Fruit fly (Drosophila melanogaster) whole organism, adult: ENCODE measurements around the gene Rbp1-like.

Experiments
- CG11617 ChIP-seq: fragments of 200-800 bp; sonication (Bioruptor generic); optimal IDR thresholded peaks from 2 replicates; lab custom pipeline; 2017; ENCODE audit warnings: mild to moderate bottlenecking, missing biosample characterization, missing genetic modification reagents, missing genetic modification characterization
- CG12768 ChIP-seq: fragments of 200-800 bp; sonication (Bioruptor generic); optimal IDR thresholded peaks from 2 replicates; lab custom pipeline; 2017; ENCODE audit warnings: missing biosample characterization, missing genetic modification characterization, mild to moderate bottlenecking, moderate library complexity, missing genetic modification reagents
- CG14711 ChIP-seq: fragments of 200-800 bp; sonication (Bioruptor generic); optimal IDR thresholded peaks from 2 replicates; lab custom pipeline; 2018; ENCODE audit warnings: missing biosample characterization, mild to moderate bottlenecking, missing genetic modification characterization, moderate library complexity
- CG1620 ChIP-seq: fragments of 200-800 bp; sonication (Bioruptor generic); optimal IDR thresholded peaks from 2 replicates; lab custom pipeline; 2016; ENCODE audit warnings: missing biosample characterization, missing genetic modification characterization
- CG33017 ChIP-seq: fragments of 200-800 bp; sonication (Bioruptor generic); optimal IDR thresholded peaks from 2 replicates; lab custom pipeline; 2018; ENCODE audit warnings: missing biosample characterization, mild to moderate bottlenecking, missing genetic modification characterization, moderate library complexity
- CG5204 ChIP-seq: fragments of 200-800 bp; sonication (Bioruptor generic); optimal IDR thresholded peaks from 2 replicates; lab custom pipeline; 2016; ENCODE audit warnings: missing biosample characterization, missing genetic modification characterization
- CG7045 ChIP-seq: fragments of 200-800 bp; sonication (Bioruptor generic); optimal IDR thresholded peaks from 2 replicates; lab custom pipeline; 2017; ENCODE audit warnings: missing biosample characterization, mild to moderate bottlenecking, missing genetic modification characterization
- CG7101 ChIP-seq: fragments of 200-800 bp; sonication (Bioruptor generic); optimal IDR thresholded peaks from 2 replicates; lab custom pipeline; 2018; ENCODE audit warnings: missing biosample characterization, mild to moderate bottlenecking, missing genetic modification characterization, moderate library complexity
- Clk ChIP-seq: fragments of 200-800 bp; sonication (Bioruptor generic); optimal IDR thresholded peaks from 2 replicates; lab custom pipeline; 2017; ENCODE audit warnings: missing biosample characterization, missing genetic modification characterization
- Crg-1 ChIP-seq: fragments of 200-800 bp; sonication (Bioruptor generic); optimal IDR thresholded peaks from 2 replicates; lab custom pipeline; 2016; ENCODE audit warnings: missing biosample characterization, missing genetic modification characterization
- Hr96 ChIP-seq: fragments of 200-800 bp; sonication (Bioruptor generic); optimal IDR thresholded peaks from 2 replicates; lab custom pipeline; 2016; ENCODE audit warnings: missing biosample characterization, missing genetic modification characterization
- Mnt ChIP-seq: fragments of 200-800 bp; sonication (Bioruptor generic); optimal IDR thresholded peaks from 2 replicates; lab custom pipeline; 2016; ENCODE audit warnings: missing biosample characterization, mild to moderate bottlenecking, missing genetic modification characterization
- bab1 ChIP-seq: fragments of 200-800 bp; sonication (Bioruptor generic); optimal IDR thresholded peaks from 3 replicates; lab custom pipeline; 2019; ENCODE audit warnings: missing biosample characterization, mild to moderate bottlenecking, missing genetic modification characterization, moderate library complexity
- cic ChIP-seq: fragments of 200-800 bp; sonication (Bioruptor generic); optimal IDR thresholded peaks from 2 replicates; lab custom pipeline; 2017; ENCODE audit warnings: missing biosample characterization, mild to moderate bottlenecking, missing genetic modification characterization, moderate library complexity
- cnc ChIP-seq, 2 experiments: fragments of >200 bp; optimal IDR thresholded peaks; 2 replicates each; lab custom pipeline; 2017
- kay ChIP-seq: fragments of 200-800 bp; sonication (Bioruptor generic); peaks from one replicate; lab custom pipeline; 2016; ENCODE audit warnings: missing biosample characterization, missing genetic modification characterization, borderline replicate concordance
- ovo ChIP-seq: fragments of 200-800 bp; sonication (Bioruptor generic); optimal IDR thresholded peaks from 2 replicates; lab custom pipeline; 2016; ENCODE audit warnings: missing biosample characterization, missing genetic modification characterization
- pad ChIP-seq: fragments of 200-800 bp; sonication (Bioruptor generic); optimal IDR thresholded peaks from 3 replicates; lab custom pipeline; 2017; ENCODE audit warnings: missing biosample characterization, missing genetic modification characterization, mild to moderate bottlenecking, moderate library complexity, missing genetic modification reagents
- tj ChIP-seq: fragments of 200-800 bp; sonication (Bioruptor generic); optimal IDR thresholded peaks from 3 replicates; lab custom pipeline; 2017; ENCODE audit warnings: missing biosample characterization, mild to moderate bottlenecking, missing genetic modification characterization, moderate library complexity
- toe ChIP-seq: fragments of 200-800 bp; sonication (Bioruptor generic); optimal IDR thresholded peaks from 2 replicates; lab custom pipeline; 2016; ENCODE audit warnings: missing biosample characterization, missing genetic modification characterization

Rbp1-like gene

dm6 chrX:13391174-13392040 lies 6.7 kb upstream of the Rbp1-like start:
- TF ChIP-seq CG14711 (tag; lab: Kevin White, UChicago): peak; percentile 48
- no peak for TF ChIP-seq cic (GFP tag; lab: Kevin White, UChicago)
- TF ChIP-seq Crg-1 (GFP tag; lab: Kevin White, UChicago): peak; percentile 52
- no peak for TF ChIP-seq ovo
- no peak for TF ChIP-seq cnc (optimal IDR thresholded peaks at IDR 0.05; lab: Kevin White, UChicago)
- TF ChIP-seq toe (GFP tag; lab: Kevin White, UChicago): no peak
- no peak for TF ChIP-seq CG7045 (GFP tag; lab: Kevin White, UChicago)
- TF ChIP-seq CG12768: no peak
- peak; percentile 89 for TF ChIP-seq tj (GFP tag; lab: Kevin White, UChicago)
- TF ChIP-seq pad (GFP tag; lab: Kevin White, UChicago): peak; percentile 42
- peak; percentile 69 for TF ChIP-seq bab1
- TF ChIP-seq Clk: no peak
- TF ChIP-seq Mnt (GFP tag; lab: Kevin White, UChicago): no peak
- TF ChIP-seq CG7101: peak; percentile 53
- TF ChIP-seq CG11617 (GFP tag; lab: Kevin White, UChicago): no peak
- no peak for TF ChIP-seq CG5204 (GFP tag; lab: Kevin White, UChicago)
- TF ChIP-seq CG1620 (GFP tag; lab: Kevin White, UChicago): no peak
- TF ChIP-seq kay (GFP tag; lab: Kevin White, UChicago): no peak
- TF ChIP-seq Hr96 (GFP tag; lab: Kevin White, UChicago): no peak
- no peak for TF ChIP-seq CG33017 (tag; lab: Kevin White, UChicago)

- TF ChIP-seq bab1: peak; percentile 97
- peak; percentile 17 for TF ChIP-seq CG12768
- peak; percentile 34 for TF ChIP-seq ovo
- peak; percentile 91 for TF ChIP-seq CG14711 (tag; lab: Kevin White, UChicago)
- peak; percentile 91 for TF ChIP-seq CG7101
- TF ChIP-seq CG1620 (GFP tag; lab: Kevin White, UChicago): no peak
- no peak for TF ChIP-seq Clk
- no peak for TF ChIP-seq toe (GFP tag; lab: Kevin White, UChicago)
- TF ChIP-seq cnc (optimal IDR thresholded peaks at IDR 0.05; lab: Kevin White, UChicago): no peak
- TF ChIP-seq pad (GFP tag; lab: Kevin White, UChicago): peak; percentile 72
- TF ChIP-seq kay (GFP tag; lab: Kevin White, UChicago): no peak
- peak; percentile 91 for TF ChIP-seq tj (GFP tag; lab: Kevin White, UChicago)
- no peak for TF ChIP-seq Hr96 (GFP tag; lab: Kevin White, UChicago)
- no peak for TF ChIP-seq cic (GFP tag; lab: Kevin White, UChicago)
- peak; percentile 83 for TF ChIP-seq CG33017 (tag; lab: Kevin White, UChicago)
- TF ChIP-seq CG11617 (GFP tag; lab: Kevin White, UChicago): peak; percentile 72
- TF ChIP-seq CG5204 (GFP tag; lab: Kevin White, UChicago): no peak
- TF ChIP-seq Mnt (GFP tag; lab: Kevin White, UChicago): no peak
- TF ChIP-seq Crg-1 (GFP tag; lab: Kevin White, UChicago): no peak
- TF ChIP-seq CG7045 (GFP tag; lab: Kevin White, UChicago): peak; percentile 69
Measured at dm6 chrX:13390465-13391173, 5.9 kb upstream of the Rbp1-like start.

dm6 chrX:13387373-13387850 lies 2.7 kb upstream of the Rbp1-like start, which contains the start of the genes Ype and CG1662:
TSS of gene Ype (minus strand) at chrX:13387417.
TSS of gene CG1662 (plus strand) at chrX:13387563.
- TF ChIP-seq kay (GFP tag; lab: Kevin White, UChicago) (peak; percentile 89), CG12768 (peak; percentile 47), bab1 (peak; percentile 86), Crg-1 (GFP tag; lab: Kevin White, UChicago) (peak; percentile 83), CG33017 (tag; lab: Kevin White, UChicago) (peak; percentile 58), pad (GFP tag; lab: Kevin White, UChicago) (peak; percentile 79), Clk (peak; percentile 53), Hr96 (GFP tag; lab: Kevin White, UChicago) (no peak), cic (GFP tag; lab: Kevin White, UChicago) (peak; percentile 14), CG14711 (tag; lab: Kevin White, UChicago) (peak; percentile 99), toe (GFP tag; lab: Kevin White, UChicago) (peak; percentile 81), CG7101 (peak; percentile 88), CG11617 (GFP tag; lab: Kevin White, UChicago) (peak; percentile 91), ovo (peak; percentile 82), Mnt (GFP tag; lab: Kevin White, UChicago) (peak; percentile 94), CG5204 (GFP tag; lab: Kevin White, UChicago) (no peak), cnc (optimal IDR thresholded peaks at IDR 0.05; lab: Kevin White, UChicago) (no peak), tj (GFP tag; lab: Kevin White, UChicago) (peak; percentile 89), CG1620 (GFP tag; lab: Kevin White, UChicago) (peak; percentile 93), CG7045 (GFP tag; lab: Kevin White, UChicago) (peak; percentile 63)

dm6 chrX:13386776-13387175 lies 2.1 kb upstream of the Rbp1-like start:
- no peak for TF ChIP-seq cic (GFP tag; lab: Kevin White, UChicago)
- no peak for TF ChIP-seq bab1
- no peak for TF ChIP-seq cnc (optimal IDR thresholded peaks at IDR 0.05; lab: Kevin White, UChicago)
- TF ChIP-seq pad (GFP tag; lab: Kevin White, UChicago): no peak
- TF ChIP-seq Mnt (GFP tag; lab: Kevin White, UChicago): no peak
- TF ChIP-seq Clk: no peak
- TF ChIP-seq Hr96 (GFP tag; lab: Kevin White, UChicago): no peak
- no peak for TF ChIP-seq CG7101
- no peak for TF ChIP-seq CG1620 (GFP tag; lab: Kevin White, UChicago)
- no peak for TF ChIP-seq tj (GFP tag; lab: Kevin White, UChicago)
- TF ChIP-seq CG33017 (tag; lab: Kevin White, UChicago): no peak
- no peak for TF ChIP-seq CG5204 (GFP tag; lab: Kevin White, UChicago)
- TF ChIP-seq Crg-1 (GFP tag; lab: Kevin White, UChicago): no peak
- TF ChIP-seq CG12768: no peak
- no peak for TF ChIP-seq CG14711 (tag; lab: Kevin White, UChicago)
- no peak for TF ChIP-seq kay (GFP tag; lab: Kevin White, UChicago)
- TF ChIP-seq CG7045 (GFP tag; lab: Kevin White, UChicago): no peak
- no peak for TF ChIP-seq toe (GFP tag; lab: Kevin White, UChicago)
- TF ChIP-seq CG11617 (GFP tag; lab: Kevin White, UChicago): no peak
- no peak for TF ChIP-seq ovo
